Worm (Caenorhabditis elegans): ENCODE data around the gene C50B6.7.

ce11 chrV:13373643-13374042 is 48.9 kb upstream of the C50B6.7 start:
- peak; percentile 55 for TF ChIP-seq pqm-1 (tag; optimal IDR thresholded peaks at IDR 0.05)
- TF ChIP-seq tlp-1 (tag; optimal IDR thresholded peaks at IDR 0.05): no peak
- no peak for TF ChIP-seq ceh-63 (GFP tag; optimal IDR thresholded peaks at IDR 0.05)
- TF ChIP-seq lin-13 (GFP tag; optimal IDR thresholded peaks at IDR 0.05): no peak
- TF ChIP-seq alr-1 (tag; optimal IDR thresholded peaks at IDR 0.05; ENCODE audit: borderline replicate concordance): no peak
- no peak for TF ChIP-seq snpc-4 (tag; optimal IDR thresholded peaks at IDR 0.05)
- no peak for TF ChIP-seq zip-4 (GFP tag; optimal IDR thresholded peaks at IDR 0.05)
